Fruit fly (Drosophila melanogaster) whole organism, embryonic: ENCODE data around the gene CG10866.

Experiments used
- Awh ChIP-seq: fragments of 200-800 bp; sonication (Bioruptor generic); IDR thresholded peaks from 2 replicates; pipeline ENCODE4, ENCODE4 v1.3.6; 2022; ENCODE audit warnings: missing biosample characterization, missing genetic modification characterization
- CG10431 ChIP-seq: fragments of 200-800 bp; sonication (Bioruptor generic); optimal IDR thresholded peaks from 3 replicates; lab custom pipeline; 2018; ENCODE audit warnings: missing biosample characterization, mild to moderate bottlenecking, missing genetic modification characterization
- CG11085 ChIP-seq: fragments of 200-800 bp; sonication (Bioruptor generic); IDR thresholded peaks from 2 replicates; pipeline ENCODE4 v1.3.6; 2022; ENCODE audit warnings: missing biosample characterization, missing genetic modification characterization
- CG12769 ChIP-seq: fragments of 200-800 bp; sonication (Bioruptor generic); optimal IDR thresholded peaks from 2 replicates; lab custom pipeline; 2019; ENCODE audit warnings: missing biosample characterization, mild to moderate bottlenecking, missing genetic modification characterization, moderate library complexity
- CG15514 ChIP-seq: fragments of 200-800 bp; sonication (Bioruptor generic); optimal IDR thresholded peaks from 3 replicates; lab custom pipeline; 2017; ENCODE audit warnings: missing biosample characterization, missing genetic modification characterization, mild to moderate bottlenecking, moderate library complexity, missing genetic modification reagents
- CG1603 ChIP-seq: fragments of 200-800 bp; sonication (Bioruptor generic); optimal IDR thresholded peaks from 2 replicates; lab custom pipeline; 2019; ENCODE audit warnings: missing biosample characterization, mild to moderate bottlenecking, missing genetic modification characterization, moderate library complexity
- CG17568 ChIP-seq: fragments of 200-800 bp; sonication (Bioruptor generic); optimal IDR thresholded peaks from 2 replicates; lab custom pipeline; 2018; ENCODE audit warnings: missing biosample characterization, mild to moderate bottlenecking, missing genetic modification characterization, moderate library complexity
- CG17612 ChIP-seq: fragments of 200-800 bp; sonication (Bioruptor generic); IDR thresholded peaks from 2 replicates; pipeline ENCODE4 v1.3.6; 2022; ENCODE audit warnings: missing biosample characterization, missing genetic modification characterization
- CG1832 ChIP-seq: fragments of 200-800 bp; sonication (Bioruptor generic); optimal IDR thresholded peaks from 2 replicates; lab custom pipeline; 2017; ENCODE audit warnings: missing biosample characterization, mild to moderate bottlenecking, missing genetic modification characterization, inconsistent platforms
- CG2129 ChIP-seq: fragments of 200-800 bp; sonication (Bioruptor generic); IDR thresholded peaks from 2 replicates; pipeline ENCODE4 v1.3.6; 2022; ENCODE audit warnings: missing biosample characterization, missing genetic modification characterization; ENCODE audit not compliant: partially characterized antibody
- CG3838 ChIP-seq: fragments of 200-800 bp; sonication (Bioruptor generic); optimal IDR thresholded peaks from 3 replicates; lab custom pipeline; 2016; ENCODE audit warnings: missing biosample characterization, missing genetic modification characterization
- CG42726 ChIP-seq: fragments of 200-800 bp; sonication (Bioruptor generic); IDR thresholded peaks from 2 replicates; pipeline ENCODE4 v1.3.6; 2022; ENCODE audit warnings: missing biosample characterization, missing genetic modification characterization; ENCODE audit not compliant: partially characterized antibody
- CG4282 ChIP-seq: fragments of 200-800 bp; sonication (Bioruptor generic); optimal IDR thresholded peaks from 2 replicates; lab custom pipeline; 2016; ENCODE audit warnings: missing biosample characterization, missing genetic modification characterization
- CG7786 ChIP-seq: fragments of 200-800 bp; sonication (Bioruptor generic); optimal IDR thresholded peaks from 2 replicates; lab custom pipeline; 2016; ENCODE audit warnings: missing biosample characterization, missing genetic modification characterization
- CG7963 ChIP-seq: fragments of 200-800 bp; sonication (Bioruptor generic); IDR thresholded peaks from 3 replicates; pipeline ENCODE4 v1.3.6; 2022; ENCODE audit warnings: missing biosample characterization, missing genetic modification characterization; ENCODE audit not compliant: partially characterized antibody
- CHES-1-like ChIP-seq: fragments of 200-800 bp; sonication (Bioruptor generic); optimal IDR thresholded peaks from 2 replicates; lab custom pipeline; 2016; ENCODE audit warnings: missing biosample characterization, missing genetic modification characterization
- Camta ChIP-seq: fragments of 200-800 bp; sonication (Bioruptor generic); optimal IDR thresholded peaks from 2 replicates; lab custom pipeline; 2016; ENCODE audit warnings: missing biosample characterization, missing genetic modification characterization
- D19B ChIP-seq: fragments of 200-800 bp; sonication (Bioruptor generic); optimal IDR thresholded peaks from 2 replicates; lab custom pipeline; 2017; ENCODE audit warnings: missing biosample characterization, mild to moderate bottlenecking, missing genetic modification characterization
- Dll ChIP-seq: fragments of 200-800 bp; sonication (Bioruptor generic); IDR thresholded peaks from 4 replicates; pipeline ENCODE4 v1.3.6; 2022; ENCODE audit warnings: missing biosample characterization, missing genetic modification characterization; ENCODE audit not compliant: partially characterized antibody
- Dref ChIP-seq: fragments of 200-800 bp; sonication (Bioruptor generic); IDR thresholded peaks from 2 replicates; pipeline ENCODE4 v1.3.6; 2022; ENCODE audit warnings: missing biosample characterization, missing genetic modification characterization
- Elba2 ChIP-seq: fragments of 200-800 bp; sonication (Bioruptor generic); optimal IDR thresholded peaks from 3 replicates; lab custom pipeline; 2016; ENCODE audit warnings: missing biosample characterization, missing genetic modification characterization
- HmgD ChIP-seq: fragments of 200-800 bp; sonication (Bioruptor generic); optimal IDR thresholded peaks from 3 replicates; lab custom pipeline; 2016; ENCODE audit warnings: missing biosample characterization, missing genetic modification characterization
- HmgZ ChIP-seq: fragments of 200-800 bp; sonication (Bioruptor generic); optimal IDR thresholded peaks from 2 replicates; lab custom pipeline; 2018; ENCODE audit warnings: missing biosample characterization, mild to moderate bottlenecking, missing genetic modification characterization
- Lhr ChIP-seq: fragments of 200-800 bp; sonication (Bioruptor generic); optimal IDR thresholded peaks from 3 replicates; lab custom pipeline; 2017; ENCODE audit warnings: mild to moderate bottlenecking, missing biosample characterization, missing genetic modification reagents, missing genetic modification characterization
- Med ChIP-seq: fragments of 200-800 bp; sonication (Bioruptor generic); peaks from one replicate; lab custom pipeline; 2016; ENCODE audit warnings: missing biosample characterization, missing genetic modification characterization, mild to moderate bottlenecking, inconsistent platforms, moderate library complexity
- NFAT ChIP-seq: fragments of 200-800 bp; sonication (Bioruptor generic); IDR thresholded peaks from 2 replicates; pipeline ENCODE4 v1.3.6; 2022; ENCODE audit warnings: missing biosample characterization, missing genetic modification characterization
- Opbp ChIP-seq: fragments of 200-800 bp; sonication (Bioruptor generic); IDR thresholded peaks from 3 replicates; pipeline ENCODE4 v1.3.6; 2022; ENCODE audit warnings: missing biosample characterization, missing genetic modification characterization; ENCODE audit not compliant: partially characterized antibody
- Pdp1 ChIP-seq, 2 experiments: fragments of 200-800 bp; sonication (Bioruptor generic); optimal IDR thresholded peaks; 3 replicates each; lab custom pipeline; 2016; ENCODE audit warnings: missing biosample characterization in 2 of 2, missing genetic modification characterization in 2 of 2, mild to moderate bottlenecking in 1 of 2, moderate library complexity in 1 of 2
- Xrp1 ChIP-seq: fragments of 200-800 bp; sonication (Bioruptor generic); IDR thresholded peaks from 2 replicates; pipeline ENCODE4 v1.3.6; 2022; ENCODE audit warnings: missing biosample characterization, missing genetic modification characterization
- YL-1 ChIP-seq: fragments of 200-800 bp; sonication (Bioruptor generic); optimal IDR thresholded peaks from 3 replicates; lab custom pipeline; 2017; ENCODE audit warnings: missing biosample characterization, mild to moderate bottlenecking, missing genetic modification characterization
- ac ChIP-seq: fragments of 200-800 bp; sonication (Bioruptor generic); optimal IDR thresholded peaks from 3 replicates; lab custom pipeline; 2017; ENCODE audit warnings: missing biosample characterization, mild to moderate bottlenecking, missing genetic modification characterization
- caup ChIP-seq: fragments of 200-800 bp; sonication (Bioruptor generic); optimal IDR thresholded peaks from 3 replicates; lab custom pipeline; 2017; ENCODE audit warnings: missing biosample characterization, mild to moderate bottlenecking, missing genetic modification characterization, moderate library complexity; ENCODE audit not compliant: severe bottlenecking
- crp ChIP-seq, 2 experiments: fragments of 200-800 bp; sonication (Bioruptor generic); optimal IDR thresholded peaks; 2 replicates in 1 of 2; 3 replicates in 1 of 2; lab custom pipeline; 2017; ENCODE audit warnings: missing biosample characterization in 2 of 2, missing genetic modification characterization in 2 of 2, mild to moderate bottlenecking in 1 of 2, moderate library complexity in 1 of 2
- fd96Cb ChIP-seq: fragments of 200-800 bp; sonication (Bioruptor generic); optimal IDR thresholded peaks from 2 replicates; lab custom pipeline; 2018; ENCODE audit warnings: missing biosample characterization, mild to moderate bottlenecking, missing genetic modification characterization, moderate library complexity
- gfzf ChIP-seq: fragments of 200-800 bp; sonication (Bioruptor generic); optimal IDR thresholded peaks from 2 replicates; lab custom pipeline; 2016; ENCODE audit warnings: missing biosample characterization, mild to moderate bottlenecking, missing genetic modification characterization, moderate library complexity
- lilli ChIP-seq: fragments of 200-800 bp; sonication (Bioruptor generic); optimal IDR thresholded peaks from 3 replicates; lab custom pipeline; 2016; ENCODE audit warnings: missing biosample characterization, missing genetic modification characterization
- lmd ChIP-seq: fragments of 200-800 bp; sonication (Bioruptor generic); IDR thresholded peaks from 2 replicates; pipeline ENCODE4 v1.3.6; 2022; ENCODE audit warnings: missing biosample characterization, missing genetic modification characterization
- onecut ChIP-seq: fragments of 200-800 bp; sonication (Bioruptor generic); IDR thresholded peaks from 2 replicates; pipeline ENCODE4 v1.3.6; 2022; ENCODE audit warnings: missing biosample characterization, missing genetic modification characterization
- phol ChIP-seq: fragments of 200-800 bp; sonication (Bioruptor generic); optimal IDR thresholded peaks from 3 replicates; lab custom pipeline; 2018; ENCODE audit warnings: missing biosample characterization, mild to moderate bottlenecking, missing genetic modification characterization, moderate library complexity
- prd ChIP-seq, 3 experiments: fragments of >200 bp in 2 of 3; fragments of 200-800 bp in 1 of 3; sonication (Bioruptor generic) in 1 of 3; optimal IDR thresholded peaks in 2 of 3; IDR thresholded peaks in 1 of 3; 2 replicates in 2 of 3; 3 replicates in 1 of 3; pipeline versions ENCODE4 v1.3.6 to Lab custom; 2017 to 2022; ENCODE audit warnings: missing biosample characterization in 1 of 3, missing genetic modification characterization in 1 of 3
- rib ChIP-seq: fragments of 200-800 bp; sonication (Bioruptor generic); IDR thresholded peaks from 2 replicates; pipeline ENCODE4 v1.3.6; 2022; ENCODE audit warnings: missing biosample characterization, missing genetic modification characterization
- seq ChIP-seq: fragments of 200-800 bp; sonication (Bioruptor generic); IDR thresholded peaks from 2 replicates; pipeline ENCODE4 v1.3.6; 2022; ENCODE audit warnings: missing biosample characterization, missing genetic modification characterization
- sr ChIP-seq: fragments of 200-800 bp; sonication (Bioruptor generic); IDR thresholded peaks from 3 replicates; pipeline ENCODE4 v1.3.6; 2022; ENCODE audit warnings: missing biosample characterization, missing genetic modification characterization
- sug ChIP-seq: fragments of 200-800 bp; optimal IDR thresholded peaks from 2 replicates; lab custom pipeline; 2019; ENCODE audit warnings: missing biosample characterization, mild to moderate bottlenecking, missing genetic modification characterization, moderate library complexity
- trem ChIP-seq: fragments of 200-800 bp; optimal IDR thresholded peaks from 3 replicates; lab custom pipeline; 2019; ENCODE audit warnings: missing biosample characterization, mild to moderate bottlenecking, missing genetic modification characterization, moderate library complexity
- vfl ChIP-seq: fragments of 200-800 bp; sonication (Bioruptor generic); optimal IDR thresholded peaks from 2 replicates; lab custom pipeline; 2016; ENCODE audit warnings: missing biosample characterization, missing genetic modification characterization

Gene CG10866

DNA sequence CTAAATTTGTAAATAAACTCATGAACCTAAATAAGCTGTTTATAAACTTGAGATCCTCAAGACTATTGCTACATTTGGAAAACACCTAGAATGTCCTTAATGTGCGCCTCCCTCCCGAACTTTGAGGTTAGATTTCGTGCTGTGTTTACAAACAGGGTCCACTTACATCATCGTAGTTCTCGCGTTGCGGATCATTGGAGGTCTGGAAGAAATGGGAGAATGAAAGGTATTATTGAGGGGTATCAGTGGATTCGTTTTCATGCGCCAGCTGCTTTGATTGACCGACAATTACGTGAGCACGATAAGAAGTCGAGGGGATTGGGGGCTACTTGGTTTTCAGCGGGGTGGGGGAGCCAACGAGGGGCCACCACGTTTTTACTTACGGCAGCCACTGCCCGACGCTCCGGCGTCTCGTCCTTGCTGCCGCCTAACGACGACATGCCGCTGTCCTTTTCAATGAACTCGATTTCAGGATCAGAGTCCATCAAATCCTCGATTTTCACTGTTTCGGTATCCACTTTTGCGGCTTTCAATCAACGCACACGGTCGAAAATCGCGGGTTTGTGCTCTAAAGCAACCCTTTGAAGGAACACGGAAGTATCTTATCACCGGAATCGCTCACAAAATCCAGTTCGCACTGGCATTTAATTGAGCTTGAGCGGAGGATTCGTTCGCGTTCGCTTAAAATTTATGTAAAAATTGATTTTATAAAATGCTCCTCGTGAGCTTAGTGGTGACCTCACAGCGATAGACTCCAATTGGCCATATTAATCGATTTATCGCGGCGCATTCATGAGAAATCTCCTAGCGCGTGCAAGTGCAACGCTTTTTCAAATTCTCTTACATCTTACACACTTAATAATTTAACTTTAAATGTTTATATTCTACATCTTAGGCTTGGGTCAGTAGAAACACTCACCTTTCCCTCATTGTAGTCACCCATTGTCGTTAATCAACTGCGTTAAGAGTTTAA lies 28.7 kb downstream of the CG10866 start (continued):
- TF ChIP-seq Camta (GFP tag; lab: Kevin White, UChicago) (no peak), Elba2 (GFP tag; lab: Kevin White, UChicago) (peak; percentile 96), HmgD (GFP tag; lab: Kevin White, UChicago) (no peak), Med (peak; percentile 76), Dref (peak; percentile 96), sug (peak; percentile 14), lmd (GFP tag; lab: Robert Waterston, UW) (no peak), NFAT (peak; percentile 12; the same call in 1 of the 2 replicates), HmgZ (tag; lab: Kevin White, UChicago) (peak; percentile 20), Opbp (GFP tag; lab: Robert Waterston, UW) (peak; percentile 76), trem (tag; lab: Kevin White, UChicago) (peak; percentile 44), Dll (peak; percentile 64; the same call in 2 of the 4 replicates), seq (no peak), CG7786 (GFP tag; lab: Kevin White, UChicago) (no peak), CG7963 (peak; percentile 43; the same call in 1 of the 3 replicates), YL-1 (peak; percentile 31), phol (tag; lab: Kevin White, UChicago) (peak; percentile 20), vfl (GFP tag; lab: Kevin White, UChicago) (no peak), CG2129 (GFP tag; lab: Robert Waterston, UW) (0 out of 2 replicates have a peak, but pooled peaks have one; percentile 27), CG15514 (peak; percentile 52), CHES-1-like (peak; percentile 2), gfzf (GFP tag; lab: Kevin White, UChicago) (peak; percentile 86), rib (GFP tag; lab: Robert Waterston, UW) (0 out of 2 replicates have a peak, but pooled peaks have one; percentile 36), CG3838 (no peak), CG42726 (GFP tag; lab: Robert Waterston, UW) (peak; percentile 73), CG1832 (GFP tag; lab: Kevin White, UChicago) (no peak), lilli (GFP tag; lab: Kevin White, UChicago) (peak; percentile 16), Awh (GFP tag; lab: Robert Waterston, UW) (no peak), CG17612 (no peak), caup (GFP tag; lab: Kevin White, UChicago) (no peak), Pdp1 (GFP tag; optimal IDR thresholded peaks at IDR 0.05; lab: Kevin White, UChicago) (peak in 1 of 2 experiments; percentile 97), CG1603 (tag; lab: Kevin White, UChicago) (peak; percentile 55), Lhr (GFP tag; lab: Kevin White, UChicago) (peak; percentile 18), fd96Cb (tag; lab: Kevin White, UChicago) (no peak), Xrp1 (GFP tag; lab: Robert Waterston, UW) (no peak), ac (GFP tag; lab: Kevin White, UChicago) (no peak), CG12769 (tag; lab: Kevin White, UChicago) (peak; percentile 19), onecut (GFP tag; lab: Robert Waterston, UW) (peak; percentile 79), D19B (GFP tag; lab: Kevin White, UChicago) (peak; percentile 76), prd (optimal IDR thresholded peaks at IDR 0.05; lab: Kevin White, UChicago) (no peak), prd (GFP tag; IDR thresholded peaks at IDR 0.05; lab: Robert Waterston, UW) (no peak), CG10431 (GFP tag; lab: Kevin White, UChicago) (no peak), sr (no peak), CG4282 (GFP tag; lab: Kevin White, UChicago) (no peak), CG17568 (GFP tag; lab: Kevin White, UChicago) (peak; percentile 8), CG11085 (GFP tag; lab: Robert Waterston, UW) (no peak), crp (GFP tag; optimal IDR thresholded peaks at IDR 0.05; lab: Kevin White, UChicago) (peak in 1 of 2 experiments; percentile 41)
